Worm (Caenorhabditis elegans) whole organism, L1 larva: ENCODE data around the gene C03B1.2.

ENCODE experiments used
- C34B4.2 ChIP-seq: sonication (generic microtip); optimal IDR thresholded peaks from 2 replicates; lab custom pipeline; 2017; ENCODE audit warnings: mild to moderate bottlenecking, missing genetic modification characterization, missing compliant biosample characterization
- Y116A8C.19 ChIP-seq: sonication (generic microtip); optimal IDR thresholded peaks from 2 replicates; lab custom pipeline; 2016; ENCODE audit warnings: missing compliant biosample characterization, missing genetic modification characterization, borderline replicate concordance
- alr-1 ChIP-seq: fragments of 200-800 bp; sonication (Bioruptor generic); optimal IDR thresholded peaks from 2 replicates; lab custom pipeline; 2018; ENCODE audit warnings: borderline replicate concordance, mild to moderate bottlenecking, missing genetic modification characterization, missing compliant biosample characterization
- ama-1 ChIP-seq: fragments of 150-350 bp; optimal IDR thresholded peaks from 2 replicates; lab custom pipeline; 2014
- blmp-1 ChIP-seq: fragments of 150-350 bp; optimal IDR thresholded peaks from 2 replicates; lab custom pipeline; 2014; ENCODE audit warnings: missing biosample characterization, missing genetic modification characterization
- ces-1 ChIP-seq: fragments of 150-350 bp; optimal IDR thresholded peaks from 2 replicates; lab custom pipeline; 2014; ENCODE audit warnings: missing biosample characterization, missing genetic modification reagents, missing genetic modification characterization
- dpl-1 ChIP-seq, 3 experiments: fragments of 150-350 bp in 2 of 3; sonication (generic microtip) in 1 of 3; optimal IDR thresholded peaks; 2 replicates each; lab custom pipeline; 2014 to 2017; ENCODE audit warnings: missing biosample characterization in 3 of 3, missing genetic modification characterization in 3 of 3, missing genetic modification reagents in 3 of 3
- efl-1 ChIP-seq, 4 experiments: fragments of 150-350 bp; optimal IDR thresholded peaks in 3 of 4; peaks in 1 of 4; 1 replicate in 1 of 4; 2 replicates in 3 of 4; lab custom pipeline; 2014; ENCODE audit warnings: missing biosample characterization in 2 of 4, missing genetic modification characterization in 2 of 4, missing genetic modification reagents in 2 of 4
- efl-3 ChIP-seq: fragments of 200-800 bp; sonication (Bioruptor generic); optimal IDR thresholded peaks from 2 replicates; lab custom pipeline; 2018; ENCODE audit warnings: mild to moderate bottlenecking, missing genetic modification characterization, missing compliant biosample characterization
- egl-13 ChIP-seq: sonication (generic microtip); optimal IDR thresholded peaks from 2 replicates; lab custom pipeline; 2016; ENCODE audit warnings: missing genotype, missing genetic modification reagents, missing genetic modification characterization, missing compliant biosample characterization
- egl-27 ChIP-seq, 2 experiments: fragments of 150-350 bp in 1 of 2; sonication (generic microtip); optimal IDR thresholded peaks; 3 replicates each; lab custom pipeline; 2017 to 2018; ENCODE audit warnings: missing biosample characterization in 2 of 2, missing genetic modification characterization in 2 of 2, missing genetic modification reagents in 2 of 2
- elt-3 ChIP-seq, 6 experiments: fragments of 150-350 bp in 1 of 6; sonication (generic microtip); optimal IDR thresholded peaks; 2 replicates each; lab custom pipeline; 2017 to 2018; ENCODE audit warnings: missing biosample characterization in 6 of 6, missing genetic modification characterization in 6 of 6, inconsistent platforms in 1 of 6
- fkh-10 ChIP-seq: sonication (generic microtip); optimal IDR thresholded peaks from 2 replicates; lab custom pipeline; 2017; ENCODE audit warnings: missing biosample characterization, missing genetic modification reagents, missing genetic modification characterization
- fkh-4 ChIP-seq: sonication (generic microtip); optimal IDR thresholded peaks from 2 replicates; lab custom pipeline; 2016; ENCODE audit warnings: missing compliant biosample characterization, missing genetic modification characterization, borderline replicate concordance
- fos-1 ChIP-seq: fragments of 150-350 bp; optimal IDR thresholded peaks from 2 replicates; lab custom pipeline; 2014; ENCODE audit warnings: missing biosample characterization, missing genetic modification characterization
- grh-1 ChIP-seq: fragments of 200-800 bp; sonication (Bioruptor generic); IDR thresholded peaks from 2 replicates; pipeline ENCODE4 v1.3.6; 2022; ENCODE audit warnings: missing genetic modification reagents, missing genetic modification characterization, missing compliant biosample characterization
- hlh-17 ChIP-seq: fragments of 200-800 bp; sonication (Bioruptor generic); optimal IDR thresholded peaks from 2 replicates; lab custom pipeline; 2018; ENCODE audit warnings: missing genetic modification characterization, mild to moderate bottlenecking, missing compliant biosample characterization, moderate library complexity, borderline replicate concordance
- hlh-4 ChIP-seq: sonication (generic microtip); optimal IDR thresholded peaks from 2 replicates; lab custom pipeline; 2016; ENCODE audit warnings: mild to moderate bottlenecking, missing genetic modification characterization, missing compliant biosample characterization
- irx-1 ChIP-seq: sonication (generic microtip); optimal IDR thresholded peaks from 2 replicates; lab custom pipeline; 2016; ENCODE audit warnings: missing genetic modification characterization, missing compliant biosample characterization
- lin-13 ChIP-seq: fragments of 150-350 bp; optimal IDR thresholded peaks from 2 replicates; lab custom pipeline; 2014; ENCODE audit warnings: missing biosample characterization, missing genetic modification reagents, missing genetic modification characterization
- lin-14 ChIP-seq: fragments of 200-800 bp; sonication (Bioruptor generic); optimal IDR thresholded peaks from 2 replicates; lab custom pipeline; 2018; ENCODE audit warnings: mild to moderate bottlenecking, missing genetic modification characterization, moderate library complexity, missing compliant biosample characterization
- lir-3 ChIP-seq: sonication (generic microtip); optimal IDR thresholded peaks from 2 replicates; lab custom pipeline; 2016; ENCODE audit warnings: mild to moderate bottlenecking, missing genetic modification characterization, moderate library complexity, missing compliant biosample characterization; ENCODE audit not compliant: poor library complexity
- lsy-2 ChIP-seq, 2 experiments: fragments of 150-350 bp; optimal IDR thresholded peaks; 2 replicates each; lab custom pipeline; 2014; ENCODE audit warnings: missing biosample characterization in 2 of 2, missing genetic modification characterization in 2 of 2
- mep-1 ChIP-seq: fragments of 150-350 bp; optimal IDR thresholded peaks from 2 replicates; lab custom pipeline; 2014; ENCODE audit warnings: missing biosample characterization, missing genetic modification characterization
- nhr-12 ChIP-seq: sonication (generic microtip); optimal IDR thresholded peaks from 2 replicates; lab custom pipeline; 2017; ENCODE audit warnings: missing biosample characterization, missing genetic modification characterization
- nhr-19 ChIP-seq: fragments of 200-800 bp; sonication (Bioruptor generic); conservative IDR thresholded peaks from 2 replicates; pipeline ENCODE4 v1.3.6; 2022; ENCODE audit warnings: missing genetic modification characterization, missing compliant biosample characterization
- nhr-20 ChIP-seq: sonication (generic microtip); optimal IDR thresholded peaks from 2 replicates; lab custom pipeline; 2016; ENCODE audit warnings: mild to moderate bottlenecking, missing genetic modification characterization, missing compliant biosample characterization
- nhr-237 ChIP-seq: fragments of 150-350 bp; optimal IDR thresholded peaks from 2 replicates; lab custom pipeline; 2014; ENCODE audit warnings: missing biosample characterization, missing genetic modification characterization
- nhr-71 ChIP-seq: sonication (generic microtip); optimal IDR thresholded peaks from 2 replicates; lab custom pipeline; 2016; ENCODE audit warnings: mild to moderate bottlenecking, missing genetic modification characterization, moderate library complexity, missing compliant biosample characterization
- nhr-76 ChIP-seq: sonication (generic microtip); optimal IDR thresholded peaks from 2 replicates; lab custom pipeline; 2017; ENCODE audit warnings: missing biosample characterization, missing genetic modification characterization
- nhr-84 ChIP-seq: sonication (generic microtip); optimal IDR thresholded peaks from 2 replicates; lab custom pipeline; 2017; ENCODE audit warnings: missing biosample characterization, missing genetic modification characterization
- nhr-85 ChIP-seq: sonication (generic microtip); peaks from one replicate; lab custom pipeline; 2016; ENCODE audit warnings: missing genetic modification characterization, inconsistent platforms, missing compliant biosample characterization
- nhr-90 ChIP-seq: sonication (generic microtip); optimal IDR thresholded peaks from 2 replicates; lab custom pipeline; 2016; ENCODE audit warnings: mild to moderate bottlenecking, missing genetic modification characterization, missing compliant biosample characterization; ENCODE audit not compliant: poor library complexity
- pag-3 ChIP-seq: sonication (generic microtip); optimal IDR thresholded peaks from 2 replicates; lab custom pipeline; 2017; ENCODE audit warnings: missing genetic modification characterization, mild to moderate bottlenecking, missing compliant biosample characterization, antibody characterized with exemption, borderline replicate concordance; ENCODE audit not compliant: insufficient read depth
- pqm-1 ChIP-seq: sonication (generic microtip); optimal IDR thresholded peaks from 3 replicates; lab custom pipeline; 2017; ENCODE audit warnings: missing biosample characterization, missing genetic modification characterization
- snu-23 ChIP-seq: sonication (generic microtip); optimal IDR thresholded peaks from 2 replicates; lab custom pipeline; 2016; ENCODE audit warnings: missing genetic modification characterization, missing compliant biosample characterization
- sox-4 ChIP-seq: sonication (generic microtip); optimal IDR thresholded peaks from 2 replicates; lab custom pipeline; 2016; ENCODE audit warnings: missing genetic modification characterization, missing compliant biosample characterization
- swsn-7 ChIP-seq: sonication (generic microtip); optimal IDR thresholded peaks from 2 replicates; lab custom pipeline; 2016; ENCODE audit warnings: missing genetic modification characterization, missing compliant biosample characterization
- tbx-2 ChIP-seq: sonication (generic microtip); optimal IDR thresholded peaks from 2 replicates; lab custom pipeline; 2016; ENCODE audit warnings: missing genetic modification characterization, missing compliant biosample characterization
- unc-62 ChIP-seq: fragments of 150-350 bp; optimal IDR thresholded peaks from 2 replicates; lab custom pipeline; 2014; ENCODE audit warnings: missing biosample characterization, missing genetic modification reagents, missing genetic modification characterization
- unc-98 ChIP-seq: fragments of 200-800 bp; sonication (Bioruptor generic); IDR thresholded peaks from 2 replicates; pipeline ENCODE4 v1.3.6; 2022; ENCODE audit warnings: missing genetic modification characterization, missing compliant biosample characterization
- vab-15 ChIP-seq: sonication (generic microtip); optimal IDR thresholded peaks from 2 replicates; lab custom pipeline; 2017; ENCODE audit warnings: missing genotype, mild to moderate bottlenecking, missing genetic modification characterization, missing compliant biosample characterization
- zag-1 ChIP-seq: fragments of 150-350 bp; optimal IDR thresholded peaks from 2 replicates; lab custom pipeline; 2014; ENCODE audit warnings: missing biosample characterization, missing genetic modification characterization
- zip-4 ChIP-seq: fragments of 200-800 bp; sonication (Bioruptor generic); optimal IDR thresholded peaks from 2 replicates; lab custom pipeline; 2018; ENCODE audit warnings: mild to moderate bottlenecking, missing genetic modification characterization, moderate library complexity, missing compliant biosample characterization
- ztf-11 ChIP-seq, 2 experiments: sonication (generic microtip); optimal IDR thresholded peaks; 2 replicates each; lab custom pipeline; 2016 to 2017; ENCODE audit warnings: missing genetic modification characterization in 2 of 2, missing biosample characterization in 1 of 2, missing compliant biosample characterization in 1 of 2

C03B1.2 gene

ce11 chrX:6369717-6370116 is at the start of gene C03B1.2:
Gene C03B1.2, plus strand, starts transcription at chrX:6370017.
- no peak for TF ChIP-seq lin-14 (GFP tag; lab: Kevin White, UChicago)
- TF ChIP-seq, all 84 proteins: peak for 0

ce11 chrX:6320887-6321286 is 48.9 kb upstream of the C03B1.2 start:
- TF ChIP-seq egl-13 (tag; lab: Kevin White, UChicago): no peak
- TF ChIP-seq nhr-12 (tag; lab: Kevin White, UChicago): no peak
- TF ChIP-seq nhr-237 (tag; lab: Kevin White, UChicago): no peak
- no peak for TF ChIP-seq Y116A8C.19 (tag; lab: Kevin White, UChicago)
- peak in 4 of 6 experiments; percentile 11 to 58 (median 23) for TF ChIP-seq elt-3 (tag; optimal IDR thresholded peaks at IDR 0.05; lab: Kevin White, UChicago)
- TF ChIP-seq nhr-85 (tag; lab: Kevin White, UChicago): peak; percentile 92
- no peak for TF ChIP-seq nhr-84 (tag; lab: Kevin White, UChicago)
- peak; percentile 80 for TF ChIP-seq pag-3 (tag; lab: Kevin White, UChicago)
- TF ChIP-seq zip-4: no peak
- no peak for TF ChIP-seq lin-13
- no peak for TF ChIP-seq ztf-11 (tag; optimal IDR thresholded peaks at IDR 0.05; lab: Kevin White, UChicago)
- peak; percentile 36 for TF ChIP-seq tbx-2 (tag; lab: Kevin White, UChicago)
- no peak for TF ChIP-seq unc-98 (GFP tag; lab: Robert Waterston, UW)
- TF ChIP-seq nhr-19 (GFP tag; lab: Robert Waterston, UW): peak; percentile 29; the same call in 1 of the 2 replicates
- peak; percentile 32 for TF ChIP-seq nhr-71 (tag; lab: Kevin White, UChicago)
- TF ChIP-seq zag-1 (tag; lab: Kevin White, UChicago): no peak
- no peak for TF ChIP-seq nhr-76 (tag; lab: Kevin White, UChicago)
- peak; percentile 59 for TF ChIP-seq nhr-20 (tag; lab: Kevin White, UChicago)
- no peak for TF ChIP-seq dpl-1 (GFP tag; optimal IDR thresholded peaks at IDR 0.05; lab: Kevin White, UChicago)
- no peak for TF ChIP-seq hlh-4 (tag; lab: Kevin White, UChicago)
- TF ChIP-seq C34B4.2: no peak
- TF ChIP-seq snu-23: peak; percentile 52
- no peak for TF ChIP-seq hlh-17 (GFP tag; lab: Kevin White, UChicago)
- peak; percentile 20 for TF ChIP-seq irx-1 (tag; lab: Kevin White, UChicago)
- TF ChIP-seq lsy-2 (tag; optimal IDR thresholded peaks at IDR 0.05; lab: Kevin White, UChicago): no peak
- TF ChIP-seq ces-1 (GFP tag; lab: Kevin White, UChicago): no peak
- TF ChIP-seq lin-14 (GFP tag; lab: Kevin White, UChicago): peak; percentile 91
- no peak for TF ChIP-seq unc-62 (GFP tag; lab: Kevin White, UChicago)
- no peak for TF ChIP-seq ama-1 (lab: Kevin White, UChicago)
- TF ChIP-seq swsn-7 (tag; lab: Kevin White, UChicago): no peak
- TF ChIP-seq fkh-10: no peak
- TF ChIP-seq sox-4 (tag; lab: Kevin White, UChicago): no peak
- TF ChIP-seq efl-1 (optimal IDR thresholded peaks at IDR 0.05; lab: Kevin White, UChicago): no peak
- no peak for TF ChIP-seq efl-1 (GFP tag; optimal IDR thresholded peaks at IDR 0.05 in 1 of 2; lab: Kevin White, UChicago)
- 0 out of 2 replicates have a peak, but pooled peaks have one; percentile 38 for TF ChIP-seq grh-1 (GFP tag; lab: Robert Waterston, UW)
- TF ChIP-seq vab-15 (tag; lab: Kevin White, UChicago): no peak
- TF ChIP-seq mep-1 (tag; lab: Kevin White, UChicago): peak; percentile 53
- TF ChIP-seq blmp-1: peak; percentile 77
- peak; percentile 40 for TF ChIP-seq nhr-90 (tag; lab: Kevin White, UChicago)
- TF ChIP-seq fos-1: no peak
- TF ChIP-seq alr-1 (tag; lab: Kevin White, UChicago): no peak
- TF ChIP-seq egl-27 (tag; optimal IDR thresholded peaks at IDR 0.05; lab: Kevin White, UChicago): no peak
- no peak for TF ChIP-seq pqm-1 (tag; lab: Kevin White, UChicago)
- TF ChIP-seq fkh-4 (tag; lab: Kevin White, UChicago): no peak
- TF ChIP-seq efl-3 (GFP tag; lab: Kevin White, UChicago): no peak
- no peak for TF ChIP-seq lir-3 (tag; lab: Kevin White, UChicago)
